Worm (Caenorhabditis elegans): ENCODE measurements around the gene Y38A10A.11.

Y38A10A.11 gene

DNA sequence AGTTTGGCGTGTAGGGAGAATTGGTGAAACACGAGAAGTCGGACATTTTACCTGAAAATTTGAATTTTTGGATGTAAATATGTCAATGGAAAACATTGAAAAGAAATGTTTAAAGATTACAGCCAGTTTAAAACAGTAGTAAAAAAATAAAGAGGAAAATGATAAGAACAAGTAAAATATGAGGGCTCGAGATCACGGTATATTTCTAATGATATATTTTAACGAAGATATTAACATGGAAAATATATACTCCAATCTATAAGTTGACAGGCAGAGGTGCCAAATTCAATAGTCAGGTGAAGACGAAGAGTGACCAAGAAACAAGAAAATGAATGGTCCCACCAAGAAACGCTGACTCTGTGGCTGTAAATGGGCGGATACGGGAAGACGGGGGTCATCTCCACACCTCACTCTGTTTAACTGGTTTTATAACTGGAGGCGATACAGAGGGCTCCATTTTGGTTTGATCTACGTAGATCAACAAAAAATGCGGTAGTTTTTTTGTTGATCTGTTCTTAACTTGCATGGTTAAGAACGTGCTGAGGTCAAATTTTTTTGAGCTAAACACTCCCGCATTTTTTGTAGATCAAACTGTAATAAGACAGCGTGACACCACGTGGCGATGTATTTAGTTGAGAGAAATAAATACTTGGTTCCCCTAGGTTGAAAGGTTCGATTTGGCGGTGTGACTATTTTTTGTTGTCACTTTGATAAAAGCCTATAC is 17.0 kb upstream of the Y38A10A.11 start, which contains the start of gene ceh-49:
Gene ceh-49 (minus strand): TSS at position 51 of the 724 bp plus-strand sequence.
- TF ChIP-seq crh-2 (tag; optimal IDR thresholded peaks at IDR 0.05) (no peak), elt-1 (tag; optimal IDR thresholded peaks at IDR 0.05) (no peak), nhr-11 (tag; optimal IDR thresholded peaks at IDR 0.05) (no peak), ztf-11 (tag; optimal IDR thresholded peaks at IDR 0.05) (no peak), gmeb-1 (tag; optimal IDR thresholded peaks at IDR 0.05) (no peak), R02D3.7 (tag; optimal IDR thresholded peaks at IDR 0.05) (no peak), ceh-82 (tag; optimal IDR thresholded peaks at IDR 0.05) (no peak), mdl-1 (tag; optimal IDR thresholded peaks at IDR 0.05) (no peak), lin-39 (tag; optimal IDR thresholded peaks at IDR 0.05) (no peak), nhr-6 (tag; optimal IDR thresholded peaks at IDR 0.05) (no peak), unc-39 (tag; optimal IDR thresholded peaks at IDR 0.05) (no peak), skn-1 (tag; optimal IDR thresholded peaks at IDR 0.05) (no peak), nhr-12 (tag; optimal IDR thresholded peaks at IDR 0.05) (no peak), ztf-4 (tag; optimal IDR thresholded peaks at IDR 0.05) (no peak), Y55F3AM.14 (GFP tag; optimal IDR thresholded peaks at IDR 0.05) (no peak), mbf-1 (tag; optimal IDR thresholded peaks at IDR 0.05) (no peak), nhr-25 (tag; optimal IDR thresholded peaks at IDR 0.05) (no peak), unc-55 (GFP tag; optimal IDR thresholded peaks at IDR 0.05) (no peak), blmp-1 (tag; optimal IDR thresholded peaks at IDR 0.05; ENCODE audit: insufficient read depth) (no peak), sma-9 (GFP tag; optimal IDR thresholded peaks at IDR 0.05) (no peak), sma-9 (tag; optimal IDR thresholded peaks at IDR 0.05) (no peak)

DNA sequence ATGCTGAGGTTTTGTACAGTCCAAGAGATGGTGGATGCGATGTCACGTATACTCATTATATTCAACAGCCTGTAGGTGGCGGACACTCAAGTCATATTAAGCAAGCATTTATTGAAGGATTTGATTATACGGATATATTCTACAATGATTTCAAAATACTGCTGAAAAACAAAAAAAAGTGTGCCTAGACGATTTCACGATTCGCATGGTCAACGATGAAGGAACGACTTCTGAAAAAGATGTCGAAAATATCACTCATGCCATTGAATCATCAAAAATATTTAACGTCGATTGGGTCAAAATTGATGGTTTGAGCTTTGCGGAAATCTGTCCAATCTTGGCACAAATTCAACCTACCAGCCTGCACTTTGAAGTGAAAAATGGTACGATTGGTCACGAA is 13.7 kb upstream of the Y38A10A.11 start:
- TF ChIP-seq elt-1 (tag; optimal IDR thresholded peaks at IDR 0.05) (no peak), Y55F3AM.14 (GFP tag; optimal IDR thresholded peaks at IDR 0.05) (no peak), nhr-6 (tag; optimal IDR thresholded peaks at IDR 0.05) (no peak), lin-11 (tag; optimal IDR thresholded peaks at IDR 0.05) (no peak), fos-1 (tag; optimal IDR thresholded peaks at IDR 0.05) (no peak), gmeb-1 (tag; optimal IDR thresholded peaks at IDR 0.05) (no peak), ama-1 (optimal IDR thresholded peaks at IDR 0.05) (no peak), nhr-12 (tag; optimal IDR thresholded peaks at IDR 0.05) (no peak), nhr-10 (tag; optimal IDR thresholded peaks at IDR 0.05) (no peak), C34F6.9 (tag; optimal IDR thresholded peaks at IDR 0.05) (no peak), sma-3 (GFP tag; optimal IDR thresholded peaks at IDR 0.05) (no peak), sem-4 (tag; optimal IDR thresholded peaks at IDR 0.05) (no peak), nhr-237 (tag; optimal IDR thresholded peaks at IDR 0.05) (no peak), alr-1 (tag; optimal IDR thresholded peaks at IDR 0.05) (no peak), ceh-82 (tag; optimal IDR thresholded peaks at IDR 0.05) (no peak), ztf-4 (tag; optimal IDR thresholded peaks at IDR 0.05) (no peak), mbf-1 (tag; optimal IDR thresholded peaks at IDR 0.05) (no peak), nhr-23 (tag; optimal IDR thresholded peaks at IDR 0.05) (no peak)

- TF ChIP-seq sma-9 (GFP tag; optimal IDR thresholded peaks at IDR 0.05) (peak; percentile 24), sma-9 (tag; optimal IDR thresholded peaks at IDR 0.05) (no peak), peb-1 (tag; optimal IDR thresholded peaks at IDR 0.05) (no peak)
Observed at ce11 chrV:6112823-6113222, 9.5 kb upstream of the Y38A10A.11 start, which contains the start of gene F17A9.5. F17A9.5 (minus strand) TSS chrV:6112997.

DNA sequence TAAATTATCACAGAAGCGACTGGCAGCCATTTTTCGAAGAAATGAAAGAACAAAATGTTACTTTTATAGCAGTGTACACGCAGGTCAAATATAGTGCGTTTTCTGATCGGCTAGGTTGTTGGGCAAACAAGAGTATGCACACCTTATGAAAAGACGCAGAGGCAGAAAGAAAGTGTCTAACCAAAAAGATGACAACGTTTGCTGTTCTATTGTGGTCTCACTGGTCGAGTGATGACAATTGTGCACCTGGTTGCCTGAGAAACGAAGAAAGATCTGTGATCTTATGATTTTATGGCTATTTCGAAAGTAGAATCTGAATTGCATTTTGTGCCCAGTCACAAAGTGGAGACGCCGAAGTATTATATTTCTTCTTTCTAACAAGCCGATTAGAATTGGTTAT is 7.2 kb upstream of the Y38A10A.11 start, which contains the start of gene F17A9.4:
Gene F17A9.4 (minus strand): TSS at position 97 of the 400 bp plus-strand sequence.
- TF ChIP-seq sma-3 (GFP tag; optimal IDR thresholded peaks at IDR 0.05) (peak; percentile 6), dmd-4 (tag; optimal IDR thresholded peaks at IDR 0.05) (no peak), unc-62 (GFP tag; optimal IDR thresholded peaks at IDR 0.05) (no peak), lin-11 (tag; optimal IDR thresholded peaks at IDR 0.05) (peak; percentile 12), skn-1 (tag; optimal IDR thresholded peaks at IDR 0.05) (peak; percentile 90), F13H6.1 (tag; optimal IDR thresholded peaks at IDR 0.05) (peak; percentile 45), ZK546.5 (tag; optimal IDR thresholded peaks at IDR 0.05) (no peak), nhr-237 (tag; optimal IDR thresholded peaks at IDR 0.05) (no peak), unc-39 (tag; optimal IDR thresholded peaks at IDR 0.05) (no peak), ceh-16 (tag; optimal IDR thresholded peaks at IDR 0.05) (no peak), nhr-129 (tag; optimal IDR thresholded peaks at IDR 0.05) (peak; percentile 36), elt-1 (tag; optimal IDR thresholded peaks at IDR 0.05) (no peak), fos-1 (tag; optimal IDR thresholded peaks at IDR 0.05) (peak; percentile 45), zag-1 (tag; optimal IDR thresholded peaks at IDR 0.05) (no peak), sma-9 (GFP tag; optimal IDR thresholded peaks at IDR 0.05) (peak; percentile 57), sma-9 (tag; optimal IDR thresholded peaks at IDR 0.05) (no peak)
